Fruit fly (Drosophila melanogaster): ENCODE data around the gene pb.

Gene pb

dm6 chr3R:6759419-6759818, 17.6 kb upstream of the pb start, which contains the start of gene bcd:
bcd (minus strand) TSS chr3R:6759466.
- no peak for TF ChIP-seq EcR (GFP tag; optimal IDR thresholded peaks at IDR 0.05)
- TF ChIP-seq CG8478 (optimal IDR thresholded peaks at IDR 0.05), result no peak
- no peak for TF ChIP-seq psq (optimal IDR thresholded peaks at IDR 0.05)
- TF ChIP-seq pan (optimal IDR thresholded peaks at IDR 0.05), result no peak
- no peak for TF ChIP-seq usp (GFP tag; optimal IDR thresholded peaks at IDR 0.05)
- TF ChIP-seq Dll (optimal IDR thresholded peaks at IDR 0.05), result no peak

dm6 chr3R:6755454-6755853, 13.6 kb upstream of the pb start:
- TF ChIP-seq CG8478 (optimal IDR thresholded peaks at IDR 0.05), result no peak
- no peak for TF ChIP-seq EcR (GFP tag; optimal IDR thresholded peaks at IDR 0.05)
- no peak for TF ChIP-seq pan (optimal IDR thresholded peaks at IDR 0.05)
- no peak for TF ChIP-seq Dll (optimal IDR thresholded peaks at IDR 0.05)
- TF ChIP-seq usp (GFP tag; optimal IDR thresholded peaks at IDR 0.05), result no peak
- TF ChIP-seq psq (optimal IDR thresholded peaks at IDR 0.05), result no peak

- no peak for TF ChIP-seq EcR (GFP tag; optimal IDR thresholded peaks at IDR 0.05)
- no peak for TF ChIP-seq pan (optimal IDR thresholded peaks at IDR 0.05)
- TF ChIP-seq usp (GFP tag; optimal IDR thresholded peaks at IDR 0.05), result no peak
- no peak for TF ChIP-seq CG8478 (optimal IDR thresholded peaks at IDR 0.05)
- no peak for TF ChIP-seq psq (optimal IDR thresholded peaks at IDR 0.05)
- no peak for TF ChIP-seq Dll (optimal IDR thresholded peaks at IDR 0.05)
These were observed 12.5 kb upstream of the pb start, which contains the start of gene zen for dm6 chr3R:6754104-6754951. zen (minus strand) TSS chr3R:6754194.

dm6 chr3R:6751467-6752155, 9.7 kb upstream of the pb start:
- TF ChIP-seq usp (GFP tag; optimal IDR thresholded peaks at IDR 0.05), result no peak
- no peak for TF ChIP-seq psq (optimal IDR thresholded peaks at IDR 0.05)
- TF ChIP-seq EcR (GFP tag; optimal IDR thresholded peaks at IDR 0.05), result no peak
- TF ChIP-seq CG8478 (optimal IDR thresholded peaks at IDR 0.05), result no peak
- TF ChIP-seq Dll (optimal IDR thresholded peaks at IDR 0.05), result no peak
- TF ChIP-seq pan (optimal IDR thresholded peaks at IDR 0.05), result no peak

dm6 chr3R:6747907-6748306, 6.0 kb upstream of the pb start, which contains the start of gene CG34297:
CG34297 (minus strand) TSS chr3R:6748007.
- TF ChIP-seq pan (optimal IDR thresholded peaks at IDR 0.05) (no peak), EcR (GFP tag; optimal IDR thresholded peaks at IDR 0.05) (no peak), psq (optimal IDR thresholded peaks at IDR 0.05) (no peak), usp (GFP tag; optimal IDR thresholded peaks at IDR 0.05) (no peak)

dm6 chr3R:6746212-6746611, 4.3 kb upstream of the pb start:
- TF ChIP-seq CG8478 (optimal IDR thresholded peaks at IDR 0.05), result no peak
- no peak for TF ChIP-seq pan (optimal IDR thresholded peaks at IDR 0.05)
- no peak for TF ChIP-seq Dll (optimal IDR thresholded peaks at IDR 0.05)
- no peak for TF ChIP-seq psq (optimal IDR thresholded peaks at IDR 0.05)
- no peak for TF ChIP-seq EcR (GFP tag; optimal IDR thresholded peaks at IDR 0.05)
- TF ChIP-seq usp (GFP tag; optimal IDR thresholded peaks at IDR 0.05), result no peak

- no peak for TF ChIP-seq pan (optimal IDR thresholded peaks at IDR 0.05)
- TF ChIP-seq psq (optimal IDR thresholded peaks at IDR 0.05), result no peak
- TF ChIP-seq EcR (GFP tag; optimal IDR thresholded peaks at IDR 0.05), result no peak
- no peak for TF ChIP-seq CG8478 (optimal IDR thresholded peaks at IDR 0.05)
- no peak for TF ChIP-seq Dll (optimal IDR thresholded peaks at IDR 0.05)
- TF ChIP-seq usp (GFP tag; optimal IDR thresholded peaks at IDR 0.05), result no peak
These were observed 2.2 kb upstream of the pb start, which contains the start of gene zen2 for dm6 chr3R:6744036-6744435. zen2 (minus strand) TSS chr3R:6744136.

dm6 chr3R:6741400-6741959, 383 bp downstream of the pb start:
- TF ChIP-seq usp (GFP tag; optimal IDR thresholded peaks at IDR 0.05) (no peak), EcR (GFP tag; optimal IDR thresholded peaks at IDR 0.05) (no peak), Dll (optimal IDR thresholded peaks at IDR 0.05) (no peak), pan (optimal IDR thresholded peaks at IDR 0.05) (no peak), psq (optimal IDR thresholded peaks at IDR 0.05) (no peak), CG8478 (optimal IDR thresholded peaks at IDR 0.05) (peak; percentile 48)

- TF ChIP-seq pan (optimal IDR thresholded peaks at IDR 0.05) (no peak), psq (optimal IDR thresholded peaks at IDR 0.05) (no peak), Dll (optimal IDR thresholded peaks at IDR 0.05) (no peak), EcR (GFP tag; optimal IDR thresholded peaks at IDR 0.05) (no peak), CG8478 (optimal IDR thresholded peaks at IDR 0.05) (no peak)
These were observed 6.1 kb downstream of the pb start for dm6 chr3R:6735722-6736121.

dm6 chr3R:6726119-6726518, 15.7 kb downstream of the pb start:
- no peak for TF ChIP-seq CG8478 (optimal IDR thresholded peaks at IDR 0.05)
- peak; percentile 56 for TF ChIP-seq Dll (optimal IDR thresholded peaks at IDR 0.05)
- TF ChIP-seq usp (GFP tag; optimal IDR thresholded peaks at IDR 0.05), result no peak

- TF ChIP-seq EcR (GFP tag; optimal IDR thresholded peaks at IDR 0.05), result no peak
- no peak for TF ChIP-seq pan (optimal IDR thresholded peaks at IDR 0.05)
- no peak for TF ChIP-seq psq (optimal IDR thresholded peaks at IDR 0.05)
- TF ChIP-seq CG8478 (optimal IDR thresholded peaks at IDR 0.05), result no peak
- TF ChIP-seq Dll (optimal IDR thresholded peaks at IDR 0.05), result no peak
- no peak for TF ChIP-seq usp (GFP tag; optimal IDR thresholded peaks at IDR 0.05)
These were observed 18.2 kb downstream of the pb start for dm6 chr3R:6723537-6724171.

Data from whole organism.